Fruit fly (Drosophila melanogaster): ENCODE results near the gene Tom70.

DNA sequence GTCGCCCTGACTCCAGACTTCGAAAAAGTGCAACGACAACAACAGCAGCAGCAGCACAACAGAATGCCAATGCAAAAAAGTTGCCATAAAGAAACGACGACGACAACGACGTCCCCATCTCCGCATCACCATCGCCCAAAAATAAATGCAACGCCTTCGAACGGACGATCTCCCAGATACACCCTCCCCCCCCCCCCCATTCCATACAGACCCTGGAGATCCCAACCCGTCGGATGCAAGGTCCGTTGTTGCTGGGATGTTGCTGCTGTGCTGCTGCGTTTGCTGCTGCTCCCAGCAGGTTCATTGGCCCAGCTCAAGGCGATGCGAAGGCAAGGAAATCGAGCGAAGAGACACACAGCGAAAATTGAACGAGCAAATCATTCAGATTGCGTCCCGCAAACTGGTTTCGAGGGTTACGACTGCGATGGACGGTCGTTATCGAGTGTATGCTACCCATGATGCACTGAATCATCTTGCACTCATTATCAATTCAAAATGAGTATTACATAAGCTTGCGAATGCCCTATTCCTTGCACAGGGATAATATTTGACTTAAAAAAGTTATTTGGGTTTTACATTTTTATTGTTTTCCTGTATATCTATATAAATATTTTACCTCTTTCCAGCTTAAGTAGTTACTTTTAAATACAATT lies 24.4 kb downstream of the Tom70 start:
- TF ChIP-seq CG8478 (optimal IDR thresholded peaks at IDR 0.05) (no peak), CTCF (optimal IDR thresholded peaks at IDR 0.05) (no peak)

Data from S2 (cell line).